Fruit fly (Drosophila melanogaster): ENCODE results near the gene CG10749.

CG10749 gene

dm6 chr3L:13006490-13006889 is 34.2 kb downstream of the CG10749 start, which contains the start of gene CG11263 (continued):
- no peak for TF ChIP-seq wek (GFP tag; optimal IDR thresholded peaks at IDR 0.05)
- no peak for TF ChIP-seq CG9215 (GFP tag; IDR thresholded peaks at IDR 0.05)
- TF ChIP-seq NC2β (GFP tag; optimal IDR thresholded peaks at IDR 0.05), result peak; percentile 46
- TF ChIP-seq CG32532 (GFP tag; IDR thresholded peaks at IDR 0.05), result peak; percentile 60
- no peak for TF ChIP-seq Hr39 (optimal IDR thresholded peaks at IDR 0.05)
- no peak for TF ChIP-seq mld (GFP tag; IDR thresholded peaks at IDR 0.05; ENCODE audit: partially characterized antibody)
- no peak for TF ChIP-seq CG8478 (optimal IDR thresholded peaks at IDR 0.05)
- TF ChIP-seq lbe (GFP tag; optimal IDR thresholded peaks at IDR 0.05), result no peak
- no peak for TF ChIP-seq so (GFP tag; IDR thresholded peaks at IDR 0.05)
- peak; percentile 63 for TF ChIP-seq Dp (GFP tag; optimal IDR thresholded peaks at IDR 0.05)
- TF ChIP-seq ac (GFP tag; optimal IDR thresholded peaks at IDR 0.05), result no peak
- peak; percentile 53; the same call in 1 of the 2 replicates for TF ChIP-seq Ptx1 (GFP tag; IDR thresholded peaks at IDR 0.05)
- no peak for TF ChIP-seq CG17612 (GFP tag; IDR thresholded peaks at IDR 0.05)
- peak; percentile 50 for TF ChIP-seq ems (GFP tag; optimal IDR thresholded peaks at IDR 0.05)
- peak; percentile 82 for TF ChIP-seq CG33213 (GFP tag; optimal IDR thresholded peaks at IDR 0.05)
- peak; percentile 37 for TF ChIP-seq CG12155 (GFP tag; optimal IDR thresholded peaks at IDR 0.05)
- no peak for TF ChIP-seq CG18599 (GFP tag; optimal IDR thresholded peaks at IDR 0.05)
- TF ChIP-seq CG13775 (GFP tag; optimal IDR thresholded peaks at IDR 0.05), result peak; percentile 12
- no peak for TF ChIP-seq CG10959 (GFP tag; IDR thresholded peaks at IDR 0.05)
- TF ChIP-seq tup (GFP tag; optimal IDR thresholded peaks at IDR 0.05), result no peak
- no peak for TF ChIP-seq CG9797 (GFP tag; optimal IDR thresholded peaks at IDR 0.05)
- peak; percentile 57 to 62 for TF ChIP-seq dpn (GFP tag; optimal IDR thresholded peaks at IDR 0.05)
- no peak; the same call in 2 of the 3 replicates for TF ChIP-seq CG11560 (tag; IDR thresholded peaks at IDR 0.05)
- no peak for TF ChIP-seq insv (GFP tag; optimal IDR thresholded peaks at IDR 0.05)
- no peak for TF ChIP-seq CG13424 (tag; optimal IDR thresholded peaks at IDR 0.05)
- TF ChIP-seq CG2678 (tag; optimal IDR thresholded peaks at IDR 0.05), result no peak
- TF ChIP-seq D19B (GFP tag; optimal IDR thresholded peaks at IDR 0.05), result peak; percentile 38
- peak; percentile 84 for TF ChIP-seq pzg (GFP tag; optimal IDR thresholded peaks at IDR 0.05)
- no peak for TF ChIP-seq exex (tag; optimal IDR thresholded peaks at IDR 0.05)
- no peak for TF ChIP-seq Atf6 (GFP tag; IDR thresholded peaks at IDR 0.05)
- 0 out of 2 replicates have a peak, but pooled peaks have one; percentile 29 for TF ChIP-seq CG6689 (GFP tag; IDR thresholded peaks at IDR 0.05)
- peak; percentile 2 for TF ChIP-seq scrt (GFP tag; optimal IDR thresholded peaks at IDR 0.05)
- TF ChIP-seq Fer1 (GFP tag; optimal IDR thresholded peaks at IDR 0.05), result peak; percentile 35
- TF ChIP-seq zf30C (GFP tag; optimal IDR thresholded peaks at IDR 0.05), result peak; percentile 90
- TF ChIP-seq Sox100B (GFP tag; optimal IDR thresholded peaks at IDR 0.05), result no peak
- no peak for TF ChIP-seq Neu2 (GFP tag; optimal IDR thresholded peaks at IDR 0.05; ENCODE audit: borderline replicate concordance)
- no peak for TF ChIP-seq CG14710 (tag; optimal IDR thresholded peaks at IDR 0.05)
- TF ChIP-seq az2 (GFP tag; optimal IDR thresholded peaks at IDR 0.05), result peak; percentile 36
- no peak for TF ChIP-seq CG1832 (GFP tag; optimal IDR thresholded peaks at IDR 0.05)
- TF ChIP-seq Gug (GFP tag; IDR thresholded peaks at IDR 0.05), result peak; percentile 53; the same call in 1 of the 4 replicates
- peak; percentile 89 for TF ChIP-seq CG13287 (GFP tag; IDR thresholded peaks at IDR 0.05; ENCODE audit: partially characterized antibody)
- no peak for TF ChIP-seq twi (tag; optimal IDR thresholded peaks at IDR 0.05)
- no peak for TF ChIP-seq CG3726 (GFP tag; IDR thresholded peaks at IDR 0.05)
- no peak for TF ChIP-seq CG13296 (GFP tag; optimal IDR thresholded peaks at IDR 0.05)
- TF ChIP-seq CG2202 (tag; optimal IDR thresholded peaks at IDR 0.05), result no peak
- no peak for TF ChIP-seq HHEX (GFP tag; optimal IDR thresholded peaks at IDR 0.05)
- no peak for TF ChIP-seq klu (GFP tag; IDR thresholded peaks at IDR 0.05)
- TF ChIP-seq CG7372 (GFP tag; IDR thresholded peaks at IDR 0.05), result no peak
- no peak for TF ChIP-seq Hey (tag; optimal IDR thresholded peaks at IDR 0.05)
- TF ChIP-seq grn (GFP tag; optimal IDR thresholded peaks at IDR 0.05), result no peak
- no peak for TF ChIP-seq prd (optimal IDR thresholded peaks at IDR 0.05)
- TF ChIP-seq prd (GFP tag; IDR thresholded peaks at IDR 0.05), result peak; percentile 52; the same call in 1 of the 3 replicates
